Worm (Caenorhabditis elegans) whole organism, young adult: Measurements from ENCODE around the gene tald-1.

Experiments used
- C06A6.2 ChIP-seq: fragments of 200-800 bp; sonication (Bioruptor generic); conservative IDR thresholded peaks from 2 replicates; pipeline ENCODE4 v1.3.6; 2022; ENCODE audit warnings: missing genetic modification characterization, missing compliant biosample characterization
- F22D6.2 ChIP-seq: sonication (generic microtip); optimal IDR thresholded peaks from 2 replicates; lab custom pipeline; 2016; ENCODE audit warnings: mild to moderate bottlenecking, missing genetic modification characterization, missing compliant biosample characterization
- F37B4.10 ChIP-seq: fragments of 200-800 bp; sonication (Bioruptor generic); IDR thresholded peaks from 2 replicates; pipeline ENCODE4 v1.3.6; 2022; ENCODE audit warnings: missing genetic modification characterization, missing compliant biosample characterization
- T26A5.8 ChIP-seq: sonication (generic microtip); optimal IDR thresholded peaks from 2 replicates; lab custom pipeline; 2016; ENCODE audit warnings: missing genetic modification characterization, missing compliant biosample characterization
- Y53F4B.3 ChIP-seq: fragments of 200-800 bp; sonication (Bioruptor generic); IDR thresholded peaks from 2 replicates; pipeline ENCODE4 v1.3.6; 2022; ENCODE audit warnings: missing genetic modification reagents, missing genetic modification characterization, missing compliant biosample characterization
- Y53G8AR.9 ChIP-seq: fragments of 200-800 bp; sonication (Bioruptor generic); conservative IDR thresholded peaks from 2 replicates; pipeline ENCODE4 v1.3.6; 2022; ENCODE audit warnings: missing genetic modification reagents, missing genetic modification characterization, missing compliant biosample characterization
- attf-3 ChIP-seq: fragments of 200-800 bp; sonication (Bioruptor generic); conservative IDR thresholded peaks from 2 replicates; pipeline ENCODE4 v1.3.6; 2022; ENCODE audit warnings: missing genetic modification reagents, missing genetic modification characterization, missing compliant biosample characterization
- dpl-1 ChIP-seq: fragments of 150-350 bp; optimal IDR thresholded peaks from 2 replicates; lab custom pipeline; 2014; ENCODE audit warnings: missing biosample characterization, missing genetic modification reagents, missing genetic modification characterization
- ekl-4 ChIP-seq: fragments of 200-800 bp; sonication (Bioruptor generic); IDR thresholded peaks from 2 replicates; pipeline ENCODE4 v1.3.6; 2022; ENCODE audit warnings: missing genetic modification reagents, missing genetic modification characterization, missing compliant biosample characterization
- hlh-12 ChIP-seq: sonication (generic microtip); optimal IDR thresholded peaks from 2 replicates; lab custom pipeline; 2016; ENCODE audit warnings: missing genetic modification characterization, missing compliant biosample characterization
- lin-40 ChIP-seq: sonication (generic microtip); optimal IDR thresholded peaks from 2 replicates; lab custom pipeline; 2016; ENCODE audit warnings: missing genetic modification characterization, mild to moderate bottlenecking, missing compliant biosample characterization, missing genotype, missing genetic modification reagents
- lsy-27 ChIP-seq: sonication (generic microtip); optimal IDR thresholded peaks from 2 replicates; lab custom pipeline; 2017; ENCODE audit warnings: missing genetic modification characterization, mild to moderate bottlenecking, missing compliant biosample characterization, antibody characterized with exemption, missing genotype, borderline replicate concordance; ENCODE audit not compliant: insufficient read depth
- madf-3 ChIP-seq: fragments of 200-800 bp; sonication (Bioruptor generic); IDR thresholded peaks from 2 replicates; pipeline ENCODE4 v1.3.6; 2022; ENCODE audit warnings: missing genetic modification reagents, missing genetic modification characterization, missing compliant biosample characterization
- madf-6 ChIP-seq: fragments of 200-800 bp; sonication (Bioruptor generic); IDR thresholded peaks from 2 replicates; pipeline ENCODE4 v1.3.6; 2022; ENCODE audit warnings: missing genetic modification reagents, missing genetic modification characterization, missing compliant biosample characterization
- nfya-1 ChIP-seq: sonication (generic microtip); optimal IDR thresholded peaks from 2 replicates; lab custom pipeline; 2017; ENCODE audit warnings: antibody characterized with exemption, missing compliant biosample characterization, missing genetic modification characterization, borderline replicate concordance; ENCODE audit not compliant: insufficient read depth
- nfyb-1 ChIP-seq: fragments of 200-800 bp; sonication (Bioruptor generic); IDR thresholded peaks from 2 replicates; pipeline ENCODE4 v1.3.6; 2022; ENCODE audit warnings: missing genetic modification reagents, missing genetic modification characterization, missing compliant biosample characterization
- nhr-179 ChIP-seq: sonication (generic microtip); optimal IDR thresholded peaks from 2 replicates; lab custom pipeline; 2016; ENCODE audit warnings: mild to moderate bottlenecking, missing genetic modification characterization, missing compliant biosample characterization
- nhr-80 ChIP-seq: sonication (generic microtip); optimal IDR thresholded peaks from 2 replicates; lab custom pipeline; 2016; ENCODE audit warnings: missing genetic modification characterization, missing compliant biosample characterization
- sdz-38 ChIP-seq: sonication (generic microtip); optimal IDR thresholded peaks from 2 replicates; lab custom pipeline; 2016; ENCODE audit warnings: missing genotype, missing genetic modification characterization, missing compliant biosample characterization
- sea-2 ChIP-seq: fragments of 200-800 bp; sonication (Bioruptor generic); IDR thresholded peaks from 2 replicates; pipeline ENCODE4 v1.3.6; 2022; ENCODE audit warnings: missing genetic modification characterization, missing compliant biosample characterization
- snpc-1.1 ChIP-seq: sonication (generic microtip); optimal IDR thresholded peaks from 2 replicates; lab custom pipeline; 2017; ENCODE audit warnings: missing genetic modification characterization, mild to moderate bottlenecking, missing compliant biosample characterization, antibody characterized with exemption, moderate library complexity, missing genotype, missing genetic modification reagents; ENCODE audit not compliant: insufficient read depth
- snpc-4 ChIP-seq, 5 experiments: fragments of 150-350 bp in 1 of 5; sonication (generic microtip) in 4 of 5; optimal IDR thresholded peaks; 2 replicates each; lab custom pipeline; 2014 to 2018; ENCODE audit warnings: missing genetic modification characterization in 5 of 5, missing biosample characterization in 3 of 5, antibody characterized with exemption in 2 of 5, mild to moderate bottlenecking in 2 of 5, missing compliant biosample characterization in 2 of 5, missing genotype in 2 of 5, moderate library complexity in 2 of 5, missing genetic modification reagents in 1 of 5
- somi-1 ChIP-seq: fragments of 200-800 bp; sonication (Bioruptor generic); optimal IDR thresholded peaks from 2 replicates; lab custom pipeline; 2018; ENCODE audit warnings: mild to moderate bottlenecking, missing genetic modification characterization, missing compliant biosample characterization
- tbp1 ChIP-seq: fragments of 200-800 bp; sonication (Bioruptor generic); optimal IDR thresholded peaks from 2 replicates; lab custom pipeline; 2018; ENCODE audit warnings: mild to moderate bottlenecking, missing genetic modification characterization, missing compliant biosample characterization
- unc-130 ChIP-seq: sonication (generic microtip); optimal IDR thresholded peaks from 2 replicates; lab custom pipeline; 2016; ENCODE audit warnings: missing genetic modification reagents, missing genetic modification characterization, missing compliant biosample characterization
- unc-62 ChIP-seq: fragments of 150-350 bp; optimal IDR thresholded peaks from 2 replicates; lab custom pipeline; 2014; ENCODE audit warnings: missing biosample characterization, missing genetic modification reagents, missing genetic modification characterization
- ztf-18 ChIP-seq: sonication (generic microtip); optimal IDR thresholded peaks from 2 replicates; lab custom pipeline; 2016; ENCODE audit warnings: missing genotype, mild to moderate bottlenecking, missing genetic modification characterization, missing compliant biosample characterization
- ztf-22 ChIP-seq: fragments of 200-800 bp; sonication (Bioruptor generic); optimal IDR thresholded peaks from 2 replicates; lab custom pipeline; 2018; ENCODE audit warnings: mild to moderate bottlenecking, missing genetic modification characterization, moderate library complexity, missing compliant biosample characterization
- ztf-28 ChIP-seq: fragments of 200-800 bp; sonication (Bioruptor generic); IDR thresholded peaks from 2 replicates; pipeline ENCODE4 v1.3.6; 2022; ENCODE audit warnings: missing genetic modification reagents, missing genetic modification characterization, missing compliant biosample characterization
- ztf-6 ChIP-seq: fragments of 200-800 bp; sonication (Bioruptor generic); IDR thresholded peaks from 2 replicates; pipeline ENCODE4 v1.3.6; 2022; ENCODE audit warnings: missing genetic modification reagents, missing genetic modification characterization, missing compliant biosample characterization

Gene tald-1

DNA sequence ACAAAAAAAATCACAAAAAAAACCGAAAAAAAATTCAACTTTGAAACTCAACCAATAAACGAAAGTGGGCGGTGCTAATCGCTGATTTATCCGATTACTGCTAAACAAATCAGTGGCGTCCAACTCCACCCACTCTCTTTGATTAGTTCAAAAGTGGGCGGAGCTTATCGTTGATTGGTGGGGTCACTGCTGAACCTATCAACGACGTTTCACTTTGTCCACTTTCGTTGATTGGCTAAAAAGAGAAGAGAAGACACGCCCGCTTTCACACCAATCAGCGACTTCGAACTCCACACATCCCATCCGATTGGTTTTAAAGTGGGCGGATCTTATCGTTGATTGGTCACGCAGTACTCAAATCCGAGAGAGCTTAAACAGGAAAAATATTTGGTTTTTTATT lies 37.4 kb downstream of the tald-1 start:
- TF ChIP-seq nfyb-1 (GFP tag; lab: Robert Waterston, UW) (peak; percentile 48; the same call in 1 of the 2 replicates), madf-6 (GFP tag; lab: Robert Waterston, UW) (no peak)

DNA sequence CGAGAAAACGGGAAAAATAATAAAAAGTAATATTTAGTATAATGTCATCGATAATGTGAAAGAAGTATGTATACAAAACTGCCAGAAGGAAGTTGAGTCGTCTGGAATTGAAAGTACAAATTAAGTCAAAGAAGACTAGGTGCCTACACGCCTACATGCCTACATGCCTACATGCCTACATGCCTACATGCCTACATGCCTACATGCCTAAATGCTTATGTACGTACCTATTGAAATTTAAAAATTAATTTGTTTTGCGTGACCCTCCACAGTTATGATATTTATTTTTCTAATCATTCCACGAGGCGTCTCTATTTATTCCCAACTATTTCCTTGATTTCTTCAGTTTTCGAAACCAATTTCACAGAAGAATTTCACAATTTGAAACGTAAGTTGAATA lies 43.5 kb downstream of the tald-1 start, which contains the start of the genes str-185 and R08C7.5:
str-185 (minus strand) TSS at position 101 of the 400 bp plus-strand sequence.
R08C7.5 (plus strand) TSS at position 329 of the 400 bp plus-strand sequence.
- no peak for TF ChIP-seq somi-1
- TF ChIP-seq hlh-12 (tag; lab: Kevin White, UChicago) = no peak
- TF ChIP-seq snpc-4 (GFP tag; optimal IDR thresholded peaks at IDR 0.05; lab: Kevin White, UChicago) = no peak
- TF ChIP-seq snpc-4 (tag; optimal IDR thresholded peaks at IDR 0.05; lab: Kevin White, UChicago) = no peak
- TF ChIP-seq lin-40 (tag; lab: Kevin White, UChicago) = no peak

DNA sequence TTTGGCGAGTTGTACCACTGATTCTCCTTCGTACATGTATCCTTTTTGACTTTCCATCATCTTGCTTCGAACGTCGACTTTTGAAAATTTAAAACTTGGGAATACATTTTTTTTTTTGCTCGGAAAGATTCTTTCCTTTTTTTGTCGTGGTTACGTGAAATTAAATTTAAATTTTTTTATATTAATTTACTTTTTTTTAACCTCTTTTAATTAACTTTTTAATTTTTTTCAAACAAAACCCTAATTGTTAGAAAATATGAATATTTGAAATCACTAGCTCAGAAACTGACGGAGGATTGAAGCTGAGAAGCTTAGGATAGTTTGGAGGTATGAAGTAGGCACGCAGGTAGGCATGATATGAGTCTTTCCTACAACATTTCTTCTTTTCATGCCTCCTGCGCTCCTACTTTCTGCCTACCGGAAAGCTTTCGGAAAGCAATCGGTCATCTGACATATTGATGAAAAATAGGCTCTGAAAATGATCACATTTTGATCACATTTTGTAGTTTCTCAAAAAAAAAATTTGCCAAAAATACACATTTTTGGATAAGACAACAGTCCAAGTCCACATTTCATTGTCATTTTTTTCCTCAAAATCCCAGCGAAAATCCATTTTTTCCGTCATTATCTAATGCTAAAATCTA lies 48.1 kb downstream of the tald-1 start, which contains the start of the genes R08C7.8 and R08C7.4:
R08C7.8 (minus strand) TSS at position 101 of the 644 bp plus-strand sequence.
R08C7.4 (plus strand) TSS at position 594 of the 644 bp plus-strand sequence.
- no peak for TF ChIP-seq F37B4.10
- TF ChIP-seq Y53G8AR.9 (GFP tag; lab: Robert Waterston, UW) = no peak
- no peak for TF ChIP-seq lsy-27
- TF ChIP-seq sdz-38 (tag; lab: Kevin White, UChicago) = no peak
- TF ChIP-seq nfya-1 = no peak
- no peak for TF ChIP-seq nhr-80 (tag; lab: Kevin White, UChicago)
- TF ChIP-seq Y53F4B.3 (GFP tag; lab: Robert Waterston, UW) = no peak
- no peak for TF ChIP-seq ztf-28 (GFP tag; lab: Robert Waterston, UW)
- TF ChIP-seq madf-3 (GFP tag; lab: Robert Waterston, UW) = no peak
- no peak for TF ChIP-seq ekl-4 (GFP tag; lab: Robert Waterston, UW)
- TF ChIP-seq snpc-4 (GFP tag; optimal IDR thresholded peaks at IDR 0.05; lab: Kevin White, UChicago) = no peak
- TF ChIP-seq snpc-4 (tag; optimal IDR thresholded peaks at IDR 0.05; lab: Kevin White, UChicago) = no peak
- TF ChIP-seq dpl-1 = no peak
- TF ChIP-seq tbp1 (GFP tag; lab: Kevin White, UChicago) = no peak
- no peak for TF ChIP-seq nhr-179 (tag; lab: Kevin White, UChicago)
- no peak for TF ChIP-seq unc-62 (GFP tag; lab: Kevin White, UChicago)
- TF ChIP-seq, all 124 proteins: peak for 0

DNA sequence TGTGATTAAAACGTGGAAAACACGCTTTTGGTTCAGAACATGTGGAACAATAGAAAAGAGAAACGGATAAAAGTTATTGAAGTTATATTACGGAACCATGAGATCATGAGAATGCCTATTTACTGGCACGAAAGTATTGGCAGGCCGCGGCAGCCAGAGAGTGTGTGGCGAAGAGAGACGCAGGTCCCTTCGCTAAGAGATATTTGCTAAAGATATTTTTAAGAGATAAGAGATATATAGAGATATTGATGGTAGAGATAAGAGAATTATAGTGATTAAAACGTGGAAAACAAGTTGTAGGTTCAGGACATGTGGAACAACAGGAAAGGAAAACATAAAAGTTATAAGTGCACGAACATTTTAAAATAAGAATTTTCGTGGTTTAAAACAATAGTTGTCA lies 51.4 kb downstream of the tald-1 start:
- TF ChIP-seq attf-3 (GFP tag; lab: Robert Waterston, UW) (no peak), T26A5.8 (tag; lab: Kevin White, UChicago) (no peak), F22D6.2 (tag; lab: Kevin White, UChicago) (no peak), ztf-6 (no peak), ztf-22 (GFP tag; lab: Kevin White, UChicago) (no peak), ztf-18 (tag; lab: Kevin White, UChicago) (no peak), unc-62 (GFP tag; lab: Kevin White, UChicago) (no peak), sea-2 (no peak), snpc-1.1 (tag; lab: Kevin White, UChicago) (no peak), unc-130 (GFP tag; lab: Kevin White, UChicago) (no peak), C06A6.2 (GFP tag; lab: Robert Waterston, UW) (no peak)
